Fruit fly (Drosophila melanogaster) whole organism, prepupa: ENCODE data around the gene CG31347.

ENCODE experiments used
- CG10631 ChIP-seq: fragments of 200-800 bp; sonication (Bioruptor generic); optimal IDR thresholded peaks from 2 replicates; lab custom pipeline; 2016; ENCODE audit warnings: missing biosample characterization, missing genetic modification characterization
- CG10669 ChIP-seq: fragments of 200-800 bp; sonication (Bioruptor generic); optimal IDR thresholded peaks from 3 replicates; lab custom pipeline; 2018; ENCODE audit warnings: missing biosample characterization, mild to moderate bottlenecking, missing genetic modification characterization, moderate library complexity
- CG11762 ChIP-seq: fragments of 200-800 bp; sonication (Bioruptor generic); optimal IDR thresholded peaks from 3 replicates; lab custom pipeline; 2016; ENCODE audit warnings: missing biosample characterization, missing genetic modification characterization; ENCODE audit not compliant: insufficient read depth
- CG15336 ChIP-seq: fragments of 200-800 bp; sonication (Bioruptor generic); IDR thresholded peaks from 2 replicates; pipeline ENCODE4 v1.3.6; 2022; ENCODE audit warnings: missing biosample characterization, missing genetic modification characterization
- CG34406 ChIP-seq: fragments of 200-800 bp; sonication (Bioruptor generic); optimal IDR thresholded peaks from 3 replicates; lab custom pipeline; 2016; ENCODE audit warnings: missing biosample characterization, missing genetic modification characterization
- CG3919 ChIP-seq: fragments of 200-800 bp; sonication (Bioruptor generic); optimal IDR thresholded peaks from 3 replicates; lab custom pipeline; 2016; ENCODE audit warnings: missing biosample characterization, missing genetic modification characterization
- CG6163 ChIP-seq: fragments of 200-800 bp; sonication (Bioruptor generic); IDR thresholded peaks from 3 replicates; pipeline ENCODE4 v1.3.6; 2022; ENCODE audit warnings: missing biosample characterization, missing genetic modification characterization
- CG6276 ChIP-seq: fragments of 200-800 bp; sonication (Bioruptor generic); optimal IDR thresholded peaks from 2 replicates; lab custom pipeline; 2017; ENCODE audit warnings: missing biosample characterization, mild to moderate bottlenecking, missing genetic modification characterization
- CG6792 ChIP-seq: fragments of 200-800 bp; sonication (Bioruptor generic); optimal IDR thresholded peaks from 3 replicates; lab custom pipeline; 2016; ENCODE audit warnings: missing biosample characterization, missing genetic modification characterization
- CG6808 ChIP-seq: fragments of 200-800 bp; sonication (Bioruptor generic); optimal IDR thresholded peaks from 3 replicates; lab custom pipeline; 2017; ENCODE audit warnings: missing biosample characterization, missing genetic modification characterization, mild to moderate bottlenecking, moderate library complexity, missing genetic modification reagents
- CG6854 ChIP-seq: fragments of 200-800 bp; sonication (Bioruptor generic); optimal IDR thresholded peaks from 2 replicates; lab custom pipeline; 2017; ENCODE audit warnings: missing biosample characterization, mild to moderate bottlenecking, missing genetic modification characterization
- CG7368 ChIP-seq: fragments of 200-800 bp; sonication (Bioruptor generic); optimal IDR thresholded peaks from 3 replicates; lab custom pipeline; 2016; ENCODE audit warnings: missing biosample characterization, missing genetic modification characterization
- CG8119 ChIP-seq: fragments of 200-800 bp; sonication (Bioruptor generic); IDR thresholded peaks from 3 replicates; pipeline ENCODE4 v1.3.6; 2022; ENCODE audit warnings: missing biosample characterization, missing genetic modification characterization
- CG8319 ChIP-seq: fragments of 200-800 bp; sonication (Bioruptor generic); optimal IDR thresholded peaks from 3 replicates; lab custom pipeline; 2016; ENCODE audit warnings: missing biosample characterization, missing genetic modification characterization
- CG9139 ChIP-seq: fragments of 200-800 bp; sonication (Bioruptor generic); optimal IDR thresholded peaks from 3 replicates; lab custom pipeline; 2017; ENCODE audit warnings: missing biosample characterization, mild to moderate bottlenecking, missing genetic modification characterization
- Eip75B ChIP-seq: fragments of 200-800 bp; sonication (Bioruptor generic); optimal IDR thresholded peaks from 3 replicates; lab custom pipeline; 2016; ENCODE audit warnings: missing biosample characterization, missing genetic modification characterization
- Eip93F ChIP-seq: fragments of 200-800 bp; sonication (Bioruptor generic); optimal IDR thresholded peaks from 2 replicates; lab custom pipeline; 2016; ENCODE audit warnings: missing biosample characterization, mild to moderate bottlenecking, missing genetic modification characterization
- Ets21C ChIP-seq: fragments of 200-800 bp; sonication (Bioruptor generic); optimal IDR thresholded peaks from 3 replicates; lab custom pipeline; 2016; ENCODE audit warnings: missing biosample characterization, missing genetic modification characterization
- Gug ChIP-seq: fragments of 200-800 bp; sonication (Bioruptor generic); IDR thresholded peaks from 2 replicates; pipeline ENCODE4 v1.3.6; 2022; ENCODE audit warnings: missing biosample characterization, missing genetic modification characterization
- Hr38 ChIP-seq: sonication (Bioruptor generic); optimal IDR thresholded peaks from 2 replicates; lab custom pipeline; 2016; ENCODE audit warnings: missing biosample characterization, missing genetic modification characterization
- Hr39 ChIP-seq: fragments of 200-800 bp; sonication (Bioruptor generic); optimal IDR thresholded peaks from 2 replicates; lab custom pipeline; 2016; ENCODE audit warnings: missing biosample characterization, missing genetic modification characterization
- Hr4 ChIP-seq: fragments of 200-800 bp; sonication (Bioruptor generic); optimal IDR thresholded peaks from 3 replicates; lab custom pipeline; 2016; ENCODE audit warnings: missing biosample characterization, missing genetic modification characterization
- Lpt ChIP-seq: fragments of 200-800 bp; sonication (Bioruptor generic); optimal IDR thresholded peaks from 3 replicates; lab custom pipeline; 2016; ENCODE audit warnings: missing biosample characterization, missing genetic modification characterization
- Sox14 ChIP-seq: fragments of 200-800 bp; sonication (Bioruptor generic); optimal IDR thresholded peaks from 3 replicates; lab custom pipeline; 2016; ENCODE audit warnings: missing biosample characterization, missing genetic modification characterization
- Sox15 ChIP-seq: fragments of 200-800 bp; sonication (Bioruptor generic); optimal IDR thresholded peaks from 3 replicates; lab custom pipeline; 2016; ENCODE audit warnings: missing biosample characterization, missing genetic modification characterization
- achi ChIP-seq: fragments of 200-800 bp; sonication (Bioruptor generic); optimal IDR thresholded peaks from 3 replicates; lab custom pipeline; 2016; ENCODE audit warnings: missing biosample characterization, missing genetic modification characterization
- acj6 ChIP-seq: fragments of 200-800 bp; sonication (Bioruptor generic); optimal IDR thresholded peaks from 3 replicates; lab custom pipeline; 2016; ENCODE audit warnings: missing biosample characterization, missing genetic modification characterization
- dac ChIP-seq: fragments of 200-800 bp; sonication (Bioruptor generic); optimal IDR thresholded peaks from 2 replicates; lab custom pipeline; 2017; ENCODE audit warnings: missing biosample characterization, mild to moderate bottlenecking, missing genetic modification characterization
- eg ChIP-seq: fragments of 200-800 bp; sonication (Bioruptor generic); IDR thresholded peaks from 3 replicates; pipeline ENCODE4 v1.3.6; 2022; ENCODE audit warnings: missing biosample characterization, missing genetic modification characterization
- fd59A ChIP-seq: fragments of 200-800 bp; sonication (Bioruptor generic); optimal IDR thresholded peaks from 2 replicates; lab custom pipeline; 2017; ENCODE audit warnings: missing biosample characterization, mild to moderate bottlenecking, missing genetic modification characterization, missing genetic modification reagents
- fkh ChIP-seq: fragments of 200-800 bp; sonication (Bioruptor generic); optimal IDR thresholded peaks from 3 replicates; lab custom pipeline; 2017; ENCODE audit warnings: missing biosample characterization, mild to moderate bottlenecking, missing genetic modification characterization, moderate library complexity
- pdm3 ChIP-seq: fragments of 200-800 bp; sonication (Bioruptor generic); optimal IDR thresholded peaks from 3 replicates; lab custom pipeline; 2016; ENCODE audit warnings: missing biosample characterization, missing genetic modification characterization
- ss ChIP-seq, 2 experiments: fragments of 200-800 bp; sonication (Bioruptor generic); optimal IDR thresholded peaks; 2 replicates in 1 of 2; 3 replicates in 1 of 2; lab custom pipeline; 2017 to 2018; ENCODE audit warnings: mild to moderate bottlenecking in 2 of 2, missing biosample characterization in 2 of 2, missing genetic modification characterization in 2 of 2, moderate library complexity in 1 of 2
- svp ChIP-seq: fragments of 200-800 bp; sonication (Bioruptor generic); peaks from one replicate; lab custom pipeline; 2016; ENCODE audit warnings: missing biosample characterization, missing genetic modification characterization
- topi ChIP-seq: fragments of 200-800 bp; sonication (Bioruptor generic); optimal IDR thresholded peaks from 3 replicates; lab custom pipeline; 2016; ENCODE audit warnings: missing biosample characterization, missing genetic modification characterization

Gene CG31347

DNA sequence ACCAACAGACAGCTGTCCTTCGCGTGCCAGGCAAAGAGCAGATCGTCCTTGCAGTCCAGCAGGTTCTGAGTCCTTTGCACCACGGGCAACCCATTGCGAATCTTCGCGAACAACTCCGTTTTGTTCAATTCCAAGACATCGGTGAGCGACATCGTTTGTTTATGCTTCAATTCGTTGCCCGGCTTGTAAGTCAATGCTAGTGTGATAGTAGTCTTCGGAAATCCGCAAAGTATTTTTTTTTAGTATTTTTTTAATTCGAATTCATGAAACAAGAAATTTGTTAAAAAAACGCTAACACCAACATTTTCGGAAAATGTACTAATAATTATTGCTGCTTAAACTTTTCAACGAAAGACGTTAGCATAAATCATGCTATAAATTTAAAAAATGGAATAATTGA, 13.5 kb downstream of the CG31347 start, which contains the start of gene mbo:
Gene mbo (minus strand): TSS at position 203 of the 400 bp plus-strand sequence.
- TF ChIP-seq Gug (GFP tag; lab: Robert Waterston, UW) (no peak), CG6792 (GFP tag; lab: Kevin White, UChicago) (no peak), CG6854 (GFP tag; lab: Kevin White, UChicago) (no peak), Ets21C (GFP tag; lab: Kevin White, UChicago) (no peak), Hr4 (GFP tag; lab: Kevin White, UChicago) (no peak), fkh (GFP tag; lab: Kevin White, UChicago) (no peak), CG7368 (GFP tag; lab: Kevin White, UChicago) (no peak), CG8119 (GFP tag; lab: Robert Waterston, UW) (no peak), Hr39 (no peak), pdm3 (GFP tag; lab: Kevin White, UChicago) (no peak), CG34406 (GFP tag; lab: Kevin White, UChicago) (no peak), acj6 (GFP tag; lab: Kevin White, UChicago) (no peak), ss (GFP tag; optimal IDR thresholded peaks at IDR 0.05; lab: Kevin White, UChicago) (no peak)

- TF ChIP-seq Lpt (GFP tag; lab: Kevin White, UChicago) (no peak), CG7368 (GFP tag; lab: Kevin White, UChicago) (no peak), Hr38 (GFP tag; lab: Kevin White, UChicago) (no peak), achi (GFP tag; lab: Kevin White, UChicago) (no peak), CG11762 (GFP tag; lab: Kevin White, UChicago) (no peak), CG10669 (GFP tag; lab: Kevin White, UChicago) (no peak), svp (GFP tag; lab: Kevin White, UChicago) (no peak), Sox15 (GFP tag; lab: Kevin White, UChicago) (no peak), dac (no peak), CG15336 (GFP tag; lab: Robert Waterston, UW) (no peak), CG6276 (GFP tag; lab: Kevin White, UChicago) (no peak), CG3919 (no peak), Ets21C (GFP tag; lab: Kevin White, UChicago) (no peak), Eip93F (GFP tag; lab: Kevin White, UChicago) (no peak), eg (GFP tag; lab: Robert Waterston, UW) (no peak), topi (GFP tag; lab: Kevin White, UChicago) (no peak), CG6163 (GFP tag; lab: Robert Waterston, UW) (no peak), CG10631 (GFP tag; lab: Kevin White, UChicago) (no peak), CG9139 (GFP tag; lab: Kevin White, UChicago) (no peak)
These were observed 16.2 kb downstream of the CG31347 start, which contains the start of gene CG43630 for dm6 chr3R:12676160-12676559. Gene CG43630, minus strand, starts transcription at chr3R:12676260.

DNA sequence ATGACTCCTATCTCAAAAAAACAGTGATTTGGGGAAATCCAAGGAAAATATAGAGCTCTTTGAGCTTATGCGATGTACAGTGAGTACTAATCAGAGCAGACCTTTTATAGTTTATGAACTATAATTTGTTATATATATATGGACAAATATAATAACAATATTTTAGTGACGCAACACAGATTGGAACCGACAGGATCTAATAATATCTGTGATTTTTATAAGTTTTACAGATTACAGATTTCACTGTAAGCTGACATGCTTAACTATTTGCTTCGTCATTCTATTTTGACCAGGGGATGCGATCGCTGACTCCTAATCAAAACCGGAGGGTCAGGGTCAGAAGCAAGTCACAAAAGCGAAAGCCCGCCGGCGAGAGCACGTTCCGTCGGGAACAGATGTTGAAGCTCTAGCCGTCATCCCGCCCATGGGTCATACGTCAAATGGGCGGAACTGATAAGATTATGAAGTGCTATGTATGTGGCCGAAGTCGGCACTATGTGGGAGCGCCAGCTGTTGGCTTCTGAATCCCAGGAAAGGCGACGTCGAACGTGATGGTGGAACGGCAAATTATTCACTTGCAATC, 18.3 kb downstream of the CG31347 start, which contains the start of gene Gnmt:
Gene Gnmt (plus strand): TSS at position 568 of the 583 bp plus-strand sequence.
- TF ChIP-seq fd59A, result no peak
- TF ChIP-seq fkh (GFP tag; lab: Kevin White, UChicago), result no peak
- peak; percentile 98 for TF ChIP-seq svp (GFP tag; lab: Kevin White, UChicago)

- TF ChIP-seq eg (GFP tag; lab: Robert Waterston, UW) (no peak), Hr39 (no peak), CG8119 (GFP tag; lab: Robert Waterston, UW) (no peak), Ets21C (GFP tag; lab: Kevin White, UChicago) (no peak), Sox14 (GFP tag; lab: Kevin White, UChicago) (no peak), CG8319 (GFP tag; lab: Kevin White, UChicago) (no peak), CG6808 (GFP tag; lab: Kevin White, UChicago) (no peak), CG10631 (GFP tag; lab: Kevin White, UChicago) (no peak), CG11762 (GFP tag; lab: Kevin White, UChicago) (no peak), Eip75B (GFP tag; lab: Kevin White, UChicago) (no peak), CG6854 (GFP tag; lab: Kevin White, UChicago) (no peak), topi (GFP tag; lab: Kevin White, UChicago) (no peak), Eip93F (GFP tag; lab: Kevin White, UChicago) (no peak), Lpt (GFP tag; lab: Kevin White, UChicago) (no peak)
These were observed 26.1 kb downstream of the CG31347 start for dm6 chr3R:12666206-12666834.
